Worm (Caenorhabditis elegans) whole organism, L1 larva: Measurements from ENCODE around the gene ptp-8.

Experiments used
- Y116A8C.19 ChIP-seq: sonication (generic microtip); optimal IDR thresholded peaks from 2 replicates; lab custom pipeline; 2016; ENCODE audit warnings: missing compliant biosample characterization, missing genetic modification characterization, borderline replicate concordance
- ces-1 ChIP-seq: fragments of 150-350 bp; optimal IDR thresholded peaks from 2 replicates; lab custom pipeline; 2014; ENCODE audit warnings: missing biosample characterization, missing genetic modification reagents, missing genetic modification characterization
- dpl-1 ChIP-seq, 3 experiments: fragments of 150-350 bp in 2 of 3; sonication (generic microtip) in 1 of 3; optimal IDR thresholded peaks; 2 replicates each; lab custom pipeline; 2014 to 2017; ENCODE audit warnings: missing biosample characterization in 3 of 3, missing genetic modification characterization in 3 of 3, missing genetic modification reagents in 3 of 3
- egl-27 ChIP-seq, 2 experiments: fragments of 150-350 bp in 1 of 2; sonication (generic microtip); optimal IDR thresholded peaks; 3 replicates each; lab custom pipeline; 2017 to 2018; ENCODE audit warnings: missing biosample characterization in 2 of 2, missing genetic modification characterization in 2 of 2, missing genetic modification reagents in 2 of 2
- fkh-8 ChIP-seq: sonication (generic microtip); optimal IDR thresholded peaks from 2 replicates; lab custom pipeline; 2016; ENCODE audit warnings: mild to moderate bottlenecking, missing genetic modification characterization, missing compliant biosample characterization
- lsy-2 ChIP-seq, 2 experiments: fragments of 150-350 bp; optimal IDR thresholded peaks; 2 replicates each; lab custom pipeline; 2014; ENCODE audit warnings: missing biosample characterization in 2 of 2, missing genetic modification characterization in 2 of 2
- nhr-12 ChIP-seq: sonication (generic microtip); optimal IDR thresholded peaks from 2 replicates; lab custom pipeline; 2017; ENCODE audit warnings: missing biosample characterization, missing genetic modification characterization
- nhr-76 ChIP-seq: sonication (generic microtip); optimal IDR thresholded peaks from 2 replicates; lab custom pipeline; 2017; ENCODE audit warnings: missing biosample characterization, missing genetic modification characterization
- snpc-4 ChIP-seq: fragments of 150-350 bp; optimal IDR thresholded peaks from 2 replicates; lab custom pipeline; 2014; ENCODE audit warnings: missing biosample characterization, missing genetic modification characterization
- unc-62 ChIP-seq: fragments of 150-350 bp; optimal IDR thresholded peaks from 2 replicates; lab custom pipeline; 2014; ENCODE audit warnings: missing biosample characterization, missing genetic modification reagents, missing genetic modification characterization
- unc-98 ChIP-seq: fragments of 200-800 bp; sonication (Bioruptor generic); IDR thresholded peaks from 2 replicates; pipeline ENCODE4 v1.3.6; 2022; ENCODE audit warnings: missing genetic modification characterization, missing compliant biosample characterization
- xbp-1 ChIP-seq: sonication (generic microtip); optimal IDR thresholded peaks from 2 replicates; lab custom pipeline; 2016; ENCODE audit warnings: missing genetic modification characterization, missing compliant biosample characterization
- zag-1 ChIP-seq: fragments of 150-350 bp; optimal IDR thresholded peaks from 2 replicates; lab custom pipeline; 2014; ENCODE audit warnings: missing biosample characterization, missing genetic modification characterization
- zip-4 ChIP-seq: fragments of 200-800 bp; sonication (Bioruptor generic); optimal IDR thresholded peaks from 2 replicates; lab custom pipeline; 2018; ENCODE audit warnings: mild to moderate bottlenecking, missing genetic modification characterization, moderate library complexity, missing compliant biosample characterization

- TF ChIP-seq nhr-12 (tag; lab: Kevin White, UChicago) (no peak), fkh-8 (tag; lab: Kevin White, UChicago) (no peak), zip-4 (GFP tag; lab: Kevin White, UChicago) (no peak), dpl-1 (GFP tag; optimal IDR thresholded peaks at IDR 0.05; lab: Kevin White, UChicago) (no peak), zag-1 (tag; lab: Kevin White, UChicago) (no peak), Y116A8C.19 (tag; lab: Kevin White, UChicago) (no peak), egl-27 (tag; optimal IDR thresholded peaks at IDR 0.05; lab: Kevin White, UChicago) (no peak), nhr-76 (tag; lab: Kevin White, UChicago) (no peak), unc-98 (GFP tag; lab: Robert Waterston, UW) (no peak), unc-62 (GFP tag; lab: Kevin White, UChicago) (no peak), snpc-4 (tag; lab: Kevin White, UChicago) (no peak), ces-1 (GFP tag; lab: Kevin White, UChicago) (no peak), xbp-1 (tag; lab: Kevin White, UChicago) (no peak), lsy-2 (tag; optimal IDR thresholded peaks at IDR 0.05; lab: Kevin White, UChicago) (no peak)
Observed at ce11 chrIV:7389719-7390118, 7.9 kb downstream of the ptp-8 start.
